Worm (Caenorhabditis elegans) whole organism, young adult: ENCODE results near the gene K06A9.1.

ENCODE experiments used
- F23B12.7 ChIP-seq: sonication (generic microtip); optimal IDR thresholded peaks from 2 replicates; lab custom pipeline; 2017; ENCODE audit warnings: missing genetic modification characterization, mild to moderate bottlenecking, missing compliant biosample characterization, antibody characterized with exemption, moderate library complexity; ENCODE audit not compliant: insufficient read depth
- F57A8.1 ChIP-seq: fragments of 200-800 bp; sonication (Bioruptor generic); optimal IDR thresholded peaks from 2 replicates; lab custom pipeline; 2018; ENCODE audit warnings: mild to moderate bottlenecking, missing genetic modification characterization, moderate library complexity, missing compliant biosample characterization
- attf-5 ChIP-seq: fragments of 200-800 bp; sonication (Bioruptor generic); optimal IDR thresholded peaks from 2 replicates; lab custom pipeline; 2018; ENCODE audit warnings: mild to moderate bottlenecking, missing genetic modification characterization, missing compliant biosample characterization
- attf-6 ChIP-seq: fragments of 200-800 bp; sonication (Bioruptor generic); IDR thresholded peaks from 2 replicates; pipeline ENCODE4 v1.3.6; 2022; ENCODE audit warnings: missing genetic modification reagents, missing genetic modification characterization, missing compliant biosample characterization
- mxl-1 ChIP-seq: sonication (generic microtip); optimal IDR thresholded peaks from 2 replicates; lab custom pipeline; 2016; ENCODE audit warnings: missing genetic modification characterization, missing compliant biosample characterization
- pha-4 ChIP-seq: fragments of 150-350 bp; sonication (generic microtip); optimal IDR thresholded peaks from 2 replicates; lab custom pipeline; 2014; ENCODE audit warnings: missing biosample characterization, missing genetic modification reagents, missing genetic modification characterization
- snpc-1.3 ChIP-seq: sonication (generic microtip); optimal IDR thresholded peaks from 2 replicates; lab custom pipeline; 2017; ENCODE audit warnings: missing genetic modification characterization, mild to moderate bottlenecking, missing compliant biosample characterization, antibody characterized with exemption, moderate library complexity, missing genotype, missing genetic modification reagents; ENCODE audit not compliant: insufficient read depth
- sptf-2 ChIP-seq: fragments of 200-800 bp; sonication (Bioruptor generic); optimal IDR thresholded peaks from 2 replicates; lab custom pipeline; 2018; ENCODE audit warnings: mild to moderate bottlenecking, missing genetic modification characterization, missing compliant biosample characterization
- unc-62 ChIP-seq: fragments of 150-350 bp; optimal IDR thresholded peaks from 2 replicates; lab custom pipeline; 2014; ENCODE audit warnings: missing biosample characterization, missing genetic modification reagents, missing genetic modification characterization
- ztf-3 ChIP-seq: fragments of 200-800 bp; sonication (Bioruptor generic); optimal IDR thresholded peaks from 2 replicates; lab custom pipeline; 2018; ENCODE audit warnings: mild to moderate bottlenecking, missing genetic modification characterization, missing compliant biosample characterization

- TF ChIP-seq mxl-1 (tag; lab: Kevin White, UChicago) (no peak), unc-62 (GFP tag; lab: Kevin White, UChicago) (no peak), F57A8.1 (GFP tag; lab: Kevin White, UChicago) (no peak), ztf-3 (no peak), F23B12.7 (tag; lab: Kevin White, UChicago) (no peak), snpc-1.3 (no peak), sptf-2 (GFP tag; lab: Kevin White, UChicago) (no peak), attf-5 (no peak), pha-4 (tag; lab: Kevin White, UChicago) (no peak), attf-6 (GFP tag; lab: Robert Waterston, UW) (no peak)
Measured at ce11 chrX:1497581-1497980, 49.7 kb upstream of the K06A9.1 start, which contains the start of gene F09E10.6.
